Worm (Caenorhabditis elegans): ENCODE measurements around the gene swt-5.

DNA sequence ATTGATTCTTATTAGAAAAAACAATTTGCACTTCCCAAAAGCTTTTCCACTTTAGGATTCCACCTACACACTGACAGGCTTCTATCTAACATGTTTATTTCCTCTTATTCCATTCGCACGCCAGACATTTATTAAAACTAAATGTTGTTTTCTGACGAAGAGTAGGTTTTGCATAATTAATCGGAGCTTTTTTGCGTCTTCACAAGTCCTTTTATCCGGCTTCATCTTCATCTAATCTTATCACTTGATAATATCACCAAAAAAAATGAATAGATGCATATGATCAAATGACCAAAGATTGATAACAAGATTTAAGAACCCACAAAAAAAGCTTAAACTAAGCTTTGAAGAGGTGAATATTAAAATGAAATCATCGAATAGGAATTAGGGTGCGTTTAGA, 35.7 kb upstream of the swt-5 start:
- TF ChIP-seq nhr-28 (tag; optimal IDR thresholded peaks at IDR 0.05): no peak
- no peak for TF ChIP-seq unc-62 (GFP tag; optimal IDR thresholded peaks at IDR 0.05)
- no peak for TF ChIP-seq cnd-1 (tag; optimal IDR thresholded peaks at IDR 0.05)
- TF ChIP-seq ces-1 (GFP tag; optimal IDR thresholded peaks at IDR 0.05): no peak
- no peak for TF ChIP-seq sem-2 (GFP tag; optimal IDR thresholded peaks at IDR 0.05)
- TF ChIP-seq nhr-12 (tag; optimal IDR thresholded peaks at IDR 0.05): no peak
- no peak for TF ChIP-seq elt-1 (tag; optimal IDR thresholded peaks at IDR 0.05; ENCODE audit: borderline replicate concordance, insufficient read depth)
- no peak for TF ChIP-seq ceh-43 (GFP tag; optimal IDR thresholded peaks at IDR 0.05)
- no peak for TF ChIP-seq elt-3 (tag; optimal IDR thresholded peaks at IDR 0.05)
- TF ChIP-seq flh-1 (GFP tag; optimal IDR thresholded peaks at IDR 0.05): no peak
- TF ChIP-seq lsy-2 (tag; optimal IDR thresholded peaks at IDR 0.05): no peak
- no peak for TF ChIP-seq snpc-4 (tag; optimal IDR thresholded peaks at IDR 0.05)
- no peak for TF ChIP-seq mab-5 (tag; optimal IDR thresholded peaks at IDR 0.05)
